Worm (Caenorhabditis elegans) whole organism, L3 larva: ENCODE measurements around the gene mlc-4.

ENCODE experiments used
- aly-2 ChIP-seq: fragments of 150-350 bp; optimal IDR thresholded peaks from 2 replicates; lab custom pipeline; 2014; ENCODE audit warnings: missing biosample characterization, missing genetic modification characterization
- eor-1 ChIP-seq, 2 experiments: fragments of 150-350 bp; optimal IDR thresholded peaks; 2 replicates each; lab custom pipeline; 2014 to 2018; ENCODE audit warnings: missing biosample characterization in 2 of 2, missing genetic modification characterization in 2 of 2
- mml-1 ChIP-seq: fragments of 150-350 bp; sonication (generic microtip); optimal IDR thresholded peaks from 3 replicates; lab custom pipeline; 2014; ENCODE audit warnings: missing biosample characterization, missing genetic modification characterization
- nhr-12 ChIP-seq: fragments of 150-350 bp; optimal IDR thresholded peaks from 2 replicates; lab custom pipeline; 2014; ENCODE audit warnings: missing biosample characterization, missing genetic modification characterization
- nhr-23 ChIP-seq: fragments of 150-350 bp; optimal IDR thresholded peaks from 2 replicates; lab custom pipeline; 2014; ENCODE audit warnings: missing biosample characterization, missing genetic modification reagents, missing genetic modification characterization
- nhr-25 ChIP-seq: sonication (generic microtip); optimal IDR thresholded peaks from 2 replicates; lab custom pipeline; 2017; ENCODE audit warnings: missing biosample characterization, missing genetic modification characterization
- nhr-77 ChIP-seq: fragments of 150-350 bp; optimal IDR thresholded peaks from 2 replicates; lab custom pipeline; 2014; ENCODE audit warnings: missing biosample characterization, missing genetic modification characterization
- pha-4 ChIP-seq: fragments of 150-350 bp; optimal IDR thresholded peaks from 2 replicates; lab custom pipeline; 2014; ENCODE audit warnings: missing biosample characterization, missing genetic modification reagents, missing genetic modification characterization
- zag-1 ChIP-seq: fragments of 150-350 bp; optimal IDR thresholded peaks from 2 replicates; lab custom pipeline; 2014; ENCODE audit warnings: missing biosample characterization, missing genetic modification characterization
- ztf-11 ChIP-seq: fragments of 150-350 bp; optimal IDR thresholded peaks from 2 replicates; lab custom pipeline; 2014; ENCODE audit warnings: missing biosample characterization, missing genetic modification characterization

DNA sequence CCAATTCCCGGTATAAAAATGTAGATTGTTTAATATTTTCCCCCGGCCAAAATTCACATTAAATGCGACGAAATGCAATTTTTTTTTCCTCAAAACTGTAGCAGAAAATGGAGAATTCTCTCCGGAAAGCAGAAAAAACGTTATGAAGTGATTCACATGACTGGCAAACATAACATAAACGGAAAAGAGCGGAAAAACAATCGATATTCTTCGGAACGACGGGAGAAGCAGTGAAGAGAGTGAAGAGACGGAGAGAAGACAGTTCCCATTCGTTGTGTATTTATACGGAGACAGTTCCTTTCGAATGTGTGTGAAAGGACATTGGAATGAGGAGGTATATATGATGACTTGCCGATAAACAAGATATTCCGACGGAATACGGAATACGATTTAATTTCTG is 1.5 kb upstream of the mlc-4 start:
- TF ChIP-seq aly-2 (no peak), nhr-23 (tag; lab: Kevin White, UChicago) (peak; percentile 31), nhr-25 (tag; lab: Kevin White, UChicago) (no peak), ztf-11 (tag; lab: Kevin White, UChicago) (no peak), eor-1 (tag; optimal IDR thresholded peaks at IDR 0.05; lab: Kevin White, UChicago) (no peak), mml-1 (tag; lab: Kevin White, UChicago) (no peak), zag-1 (tag; lab: Kevin White, UChicago) (no peak), nhr-77 (no peak), nhr-12 (tag; lab: Kevin White, UChicago) (no peak), pha-4 (tag; lab: Kevin White, UChicago) (no peak)
